Worm (Caenorhabditis elegans): ENCODE data around the gene trp-1.

DNA sequence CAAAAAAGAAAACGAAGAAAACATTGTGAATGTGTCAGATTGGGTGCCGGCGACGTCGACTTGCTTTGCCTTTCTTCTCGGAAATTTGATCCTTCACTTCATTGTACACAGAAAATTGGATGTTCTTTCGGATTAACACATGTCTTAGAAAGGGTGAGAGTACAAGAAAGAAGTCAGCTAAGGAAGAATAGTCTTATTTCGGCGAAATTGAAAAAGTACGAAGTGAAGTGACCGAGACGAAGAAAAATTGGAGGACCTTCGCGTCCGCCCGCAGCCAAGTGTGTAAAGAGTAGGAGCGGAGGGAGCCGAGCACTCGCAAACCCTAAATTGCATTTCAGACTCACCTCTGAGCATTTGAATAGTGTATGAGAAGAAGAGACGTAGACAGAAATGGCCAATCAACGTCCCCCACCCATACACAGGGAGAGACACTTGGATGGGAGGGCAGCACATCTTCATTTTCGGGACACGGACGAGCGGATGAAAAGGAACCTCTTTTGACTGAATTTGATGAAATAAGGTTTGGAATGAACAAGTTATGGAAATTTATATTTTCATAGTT, 53.7 kb downstream of the trp-1 start, which contains the start of gene glr-1:
- TF ChIP-seq snpc-4 (tag; optimal IDR thresholded peaks at IDR 0.05): no peak
- TF ChIP-seq nhr-12 (tag; optimal IDR thresholded peaks at IDR 0.05): no peak
- TF ChIP-seq pha-4 (tag; optimal IDR thresholded peaks at IDR 0.05): no peak
- TF ChIP-seq bed-3 (GFP tag; optimal IDR thresholded peaks at IDR 0.05): no peak
- no peak for TF ChIP-seq ztf-11 (tag; optimal IDR thresholded peaks at IDR 0.05)
- no peak for TF ChIP-seq mab-5 (tag; optimal IDR thresholded peaks at IDR 0.05)
- no peak for TF ChIP-seq lsy-2 (tag; optimal IDR thresholded peaks at IDR 0.05)
- TF ChIP-seq ces-1 (GFP tag; optimal IDR thresholded peaks at IDR 0.05): peak; percentile 92
- no peak for TF ChIP-seq elt-3 (tag; optimal IDR thresholded peaks at IDR 0.05)
- no peak for TF ChIP-seq unc-62 (GFP tag; optimal IDR thresholded peaks at IDR 0.05)
- no peak for TF ChIP-seq nhr-76 (tag; optimal IDR thresholded peaks at IDR 0.05)

Measured in whole organism, mixed stage, embryonic.